Fruit fly (Drosophila melanogaster) whole organism, adult: ENCODE measurements around the gene CG31122.

Experiments used
- CG11617 ChIP-seq: fragments of 200-800 bp; sonication (Bioruptor generic); optimal IDR thresholded peaks from 2 replicates; lab custom pipeline; 2017; ENCODE audit warnings: mild to moderate bottlenecking, missing biosample characterization, missing genetic modification reagents, missing genetic modification characterization
- CG12768 ChIP-seq: fragments of 200-800 bp; sonication (Bioruptor generic); optimal IDR thresholded peaks from 2 replicates; lab custom pipeline; 2017; ENCODE audit warnings: missing biosample characterization, missing genetic modification characterization, mild to moderate bottlenecking, moderate library complexity, missing genetic modification reagents
- CG14711 ChIP-seq: fragments of 200-800 bp; sonication (Bioruptor generic); optimal IDR thresholded peaks from 2 replicates; lab custom pipeline; 2018; ENCODE audit warnings: missing biosample characterization, mild to moderate bottlenecking, missing genetic modification characterization, moderate library complexity
- CG1620 ChIP-seq: fragments of 200-800 bp; sonication (Bioruptor generic); optimal IDR thresholded peaks from 2 replicates; lab custom pipeline; 2016; ENCODE audit warnings: missing biosample characterization, missing genetic modification characterization
- CG33017 ChIP-seq: fragments of 200-800 bp; sonication (Bioruptor generic); optimal IDR thresholded peaks from 2 replicates; lab custom pipeline; 2018; ENCODE audit warnings: missing biosample characterization, mild to moderate bottlenecking, missing genetic modification characterization, moderate library complexity
- CG5204 ChIP-seq: fragments of 200-800 bp; sonication (Bioruptor generic); optimal IDR thresholded peaks from 2 replicates; lab custom pipeline; 2016; ENCODE audit warnings: missing biosample characterization, missing genetic modification characterization
- CG7045 ChIP-seq: fragments of 200-800 bp; sonication (Bioruptor generic); optimal IDR thresholded peaks from 2 replicates; lab custom pipeline; 2017; ENCODE audit warnings: missing biosample characterization, mild to moderate bottlenecking, missing genetic modification characterization
- CG7101 ChIP-seq: fragments of 200-800 bp; sonication (Bioruptor generic); optimal IDR thresholded peaks from 2 replicates; lab custom pipeline; 2018; ENCODE audit warnings: missing biosample characterization, mild to moderate bottlenecking, missing genetic modification characterization, moderate library complexity
- Clk ChIP-seq: fragments of 200-800 bp; sonication (Bioruptor generic); optimal IDR thresholded peaks from 2 replicates; lab custom pipeline; 2017; ENCODE audit warnings: missing biosample characterization, missing genetic modification characterization
- Crg-1 ChIP-seq: fragments of 200-800 bp; sonication (Bioruptor generic); optimal IDR thresholded peaks from 2 replicates; lab custom pipeline; 2016; ENCODE audit warnings: missing biosample characterization, missing genetic modification characterization
- Hr96 ChIP-seq: fragments of 200-800 bp; sonication (Bioruptor generic); optimal IDR thresholded peaks from 2 replicates; lab custom pipeline; 2016; ENCODE audit warnings: missing biosample characterization, missing genetic modification characterization
- Mnt ChIP-seq: fragments of 200-800 bp; sonication (Bioruptor generic); optimal IDR thresholded peaks from 2 replicates; lab custom pipeline; 2016; ENCODE audit warnings: missing biosample characterization, mild to moderate bottlenecking, missing genetic modification characterization
- bab1 ChIP-seq: fragments of 200-800 bp; sonication (Bioruptor generic); optimal IDR thresholded peaks from 3 replicates; lab custom pipeline; 2019; ENCODE audit warnings: missing biosample characterization, mild to moderate bottlenecking, missing genetic modification characterization, moderate library complexity
- cic ChIP-seq: fragments of 200-800 bp; sonication (Bioruptor generic); optimal IDR thresholded peaks from 2 replicates; lab custom pipeline; 2017; ENCODE audit warnings: missing biosample characterization, mild to moderate bottlenecking, missing genetic modification characterization, moderate library complexity
- cnc ChIP-seq, 2 experiments: fragments of >200 bp; optimal IDR thresholded peaks; 2 replicates each; lab custom pipeline; 2017
- kay ChIP-seq: fragments of 200-800 bp; sonication (Bioruptor generic); peaks from one replicate; lab custom pipeline; 2016; ENCODE audit warnings: missing biosample characterization, missing genetic modification characterization, borderline replicate concordance
- ovo ChIP-seq: fragments of 200-800 bp; sonication (Bioruptor generic); optimal IDR thresholded peaks from 2 replicates; lab custom pipeline; 2016; ENCODE audit warnings: missing biosample characterization, missing genetic modification characterization
- pad ChIP-seq: fragments of 200-800 bp; sonication (Bioruptor generic); optimal IDR thresholded peaks from 3 replicates; lab custom pipeline; 2017; ENCODE audit warnings: missing biosample characterization, missing genetic modification characterization, mild to moderate bottlenecking, moderate library complexity, missing genetic modification reagents
- tj ChIP-seq: fragments of 200-800 bp; sonication (Bioruptor generic); optimal IDR thresholded peaks from 3 replicates; lab custom pipeline; 2017; ENCODE audit warnings: missing biosample characterization, mild to moderate bottlenecking, missing genetic modification characterization, moderate library complexity
- toe ChIP-seq: fragments of 200-800 bp; sonication (Bioruptor generic); optimal IDR thresholded peaks from 2 replicates; lab custom pipeline; 2016; ENCODE audit warnings: missing biosample characterization, missing genetic modification characterization

Gene CG31122

dm6 chr3R:18448059-18448979 is 35.6 kb upstream of the CG31122 start:
- TF ChIP-seq cnc (optimal IDR thresholded peaks at IDR 0.05; lab: Kevin White, UChicago): no peak
- TF ChIP-seq pad (GFP tag; lab: Kevin White, UChicago): peak; percentile 8
- TF ChIP-seq Clk (GFP tag; lab: Kevin White, UChicago): no peak
- no peak for TF ChIP-seq cic (GFP tag; lab: Kevin White, UChicago)
- TF ChIP-seq kay (GFP tag; lab: Kevin White, UChicago): peak; percentile 72
- TF ChIP-seq Crg-1: no peak
- TF ChIP-seq CG11617 (GFP tag; lab: Kevin White, UChicago): no peak
- peak; percentile 5 for TF ChIP-seq CG12768 (GFP tag; lab: Kevin White, UChicago)
- TF ChIP-seq tj (GFP tag; lab: Kevin White, UChicago): peak; percentile 82
- no peak for TF ChIP-seq Mnt (GFP tag; lab: Kevin White, UChicago)
- no peak for TF ChIP-seq CG1620 (GFP tag; lab: Kevin White, UChicago)
- TF ChIP-seq Hr96 (GFP tag; lab: Kevin White, UChicago): no peak
- TF ChIP-seq toe (GFP tag; lab: Kevin White, UChicago): no peak
- TF ChIP-seq CG7101 (tag; lab: Kevin White, UChicago): peak; percentile 57
- TF ChIP-seq CG5204 (GFP tag; lab: Kevin White, UChicago): no peak
- no peak for TF ChIP-seq ovo (GFP tag; lab: Kevin White, UChicago)
- peak; percentile 4 for TF ChIP-seq CG14711 (tag; lab: Kevin White, UChicago)
- TF ChIP-seq CG7045 (GFP tag; lab: Kevin White, UChicago): no peak
- TF ChIP-seq CG33017 (tag; lab: Kevin White, UChicago): no peak
- TF ChIP-seq bab1: no peak

dm6 chr3R:18447146-18447773 is 34.6 kb upstream of the CG31122 start:
- TF ChIP-seq bab1 (no peak), tj (GFP tag; lab: Kevin White, UChicago) (peak; percentile 41)

- TF ChIP-seq kay (GFP tag; lab: Kevin White, UChicago): peak; percentile 89
- no peak for TF ChIP-seq Clk (GFP tag; lab: Kevin White, UChicago)
Observed at dm6 chr3R:18445148-18445843, 32.6 kb upstream of the CG31122 start.

- TF ChIP-seq bab1 (no peak), CG12768 (GFP tag; lab: Kevin White, UChicago) (no peak), Clk (GFP tag; lab: Kevin White, UChicago) (no peak), Hr96 (GFP tag; lab: Kevin White, UChicago) (no peak), CG33017 (tag; lab: Kevin White, UChicago) (no peak), CG11617 (GFP tag; lab: Kevin White, UChicago) (no peak), Crg-1 (no peak), cic (GFP tag; lab: Kevin White, UChicago) (no peak), CG7045 (GFP tag; lab: Kevin White, UChicago) (no peak), ovo (GFP tag; lab: Kevin White, UChicago) (no peak), toe (GFP tag; lab: Kevin White, UChicago) (no peak), tj (GFP tag; lab: Kevin White, UChicago) (no peak), cnc (optimal IDR thresholded peaks at IDR 0.05; lab: Kevin White, UChicago) (no peak), pad (GFP tag; lab: Kevin White, UChicago) (no peak), Mnt (GFP tag; lab: Kevin White, UChicago) (no peak), CG14711 (tag; lab: Kevin White, UChicago) (no peak), CG1620 (GFP tag; lab: Kevin White, UChicago) (no peak), CG5204 (GFP tag; lab: Kevin White, UChicago) (no peak), CG7101 (tag; lab: Kevin White, UChicago) (no peak)
Observed at dm6 chr3R:18443232-18443631, 30.6 kb upstream of the CG31122 start.

- TF ChIP-seq kay (GFP tag; lab: Kevin White, UChicago) (no peak), tj (GFP tag; lab: Kevin White, UChicago) (no peak), CG1620 (GFP tag; lab: Kevin White, UChicago) (peak; percentile 13), CG33017 (tag; lab: Kevin White, UChicago) (no peak), CG14711 (tag; lab: Kevin White, UChicago) (no peak), pad (GFP tag; lab: Kevin White, UChicago) (peak; percentile 15), Crg-1 (no peak), toe (GFP tag; lab: Kevin White, UChicago) (peak; percentile 27), CG5204 (GFP tag; lab: Kevin White, UChicago) (no peak), CG7101 (tag; lab: Kevin White, UChicago) (peak; percentile 7), Hr96 (GFP tag; lab: Kevin White, UChicago) (peak; percentile 45), CG12768 (GFP tag; lab: Kevin White, UChicago) (no peak), CG11617 (GFP tag; lab: Kevin White, UChicago) (no peak), ovo (GFP tag; lab: Kevin White, UChicago) (peak; percentile 42), cnc (optimal IDR thresholded peaks at IDR 0.05; lab: Kevin White, UChicago) (no peak), bab1 (no peak), Clk (GFP tag; lab: Kevin White, UChicago) (no peak), Mnt (GFP tag; lab: Kevin White, UChicago) (peak; percentile 24), CG7045 (GFP tag; lab: Kevin White, UChicago) (no peak), cic (GFP tag; lab: Kevin White, UChicago) (peak; percentile 59)
Observed at dm6 chr3R:18438827-18439717, 26.4 kb upstream of the CG31122 start.
